Fruit fly (Drosophila melanogaster) whole organism, embryonic: ENCODE data around the gene PolA1.

Source experiments
- Bdp1 ChIP-seq: fragments of 200-800 bp; sonication (Bioruptor generic); optimal IDR thresholded peaks from 3 replicates; lab custom pipeline; 2016; ENCODE audit warnings: missing biosample characterization, missing genetic modification characterization
- Bgb ChIP-seq: fragments of 200-800 bp; sonication (Bioruptor generic); IDR thresholded peaks from 2 replicates; pipeline ENCODE4 v1.3.6; 2022; ENCODE audit warnings: missing biosample characterization, missing genetic modification characterization; ENCODE audit not compliant: partially characterized antibody
- CG11695 ChIP-seq: fragments of 200-800 bp; sonication (Bioruptor generic); IDR thresholded peaks from 3 replicates; pipeline ENCODE4 v1.3.6; 2022; ENCODE audit warnings: missing biosample characterization, missing genetic modification characterization
- CG13123 ChIP-seq: fragments of 200-800 bp; sonication (Bioruptor generic); optimal IDR thresholded peaks from 2 replicates; lab custom pipeline; 2016; ENCODE audit warnings: missing biosample characterization, missing genetic modification characterization
- CG13424 ChIP-seq: fragments of 200-800 bp; sonication (Bioruptor generic); optimal IDR thresholded peaks from 2 replicates; lab custom pipeline; 2019; ENCODE audit warnings: missing biosample characterization, mild to moderate bottlenecking, missing genetic modification characterization, moderate library complexity
- CG13775 ChIP-seq: fragments of 200-800 bp; sonication (Bioruptor generic); optimal IDR thresholded peaks from 3 replicates; lab custom pipeline; 2017; ENCODE audit warnings: missing biosample characterization, mild to moderate bottlenecking, missing genetic modification characterization
- CG14710 ChIP-seq: fragments of 200-800 bp; sonication (Bioruptor generic); optimal IDR thresholded peaks from 3 replicates; lab custom pipeline; 2019; ENCODE audit warnings: missing biosample characterization, mild to moderate bottlenecking, missing genetic modification characterization, moderate library complexity
- CG17385 ChIP-seq: fragments of 200-800 bp; sonication (Bioruptor generic); optimal IDR thresholded peaks from 3 replicates; lab custom pipeline; 2018; ENCODE audit warnings: missing biosample characterization, mild to moderate bottlenecking, missing genetic modification characterization
- CG17568 ChIP-seq: fragments of 200-800 bp; sonication (Bioruptor generic); optimal IDR thresholded peaks from 2 replicates; lab custom pipeline; 2018; ENCODE audit warnings: missing biosample characterization, mild to moderate bottlenecking, missing genetic modification characterization, moderate library complexity
- CG17802 ChIP-seq: fragments of 200-800 bp; sonication (Bioruptor generic); optimal IDR thresholded peaks from 2 replicates; lab custom pipeline; 2018; ENCODE audit warnings: missing biosample characterization, mild to moderate bottlenecking, missing genetic modification characterization, moderate library complexity
- CG2120 ChIP-seq: fragments of 200-800 bp; sonication (Bioruptor generic); optimal IDR thresholded peaks from 3 replicates; lab custom pipeline; 2016; ENCODE audit warnings: missing biosample characterization, missing genetic modification characterization
- CG31441 ChIP-seq: fragments of 200-800 bp; sonication (Bioruptor generic); IDR thresholded peaks from 2 replicates; pipeline ENCODE4 v1.3.6; 2022; ENCODE audit warnings: missing biosample characterization, missing genetic modification characterization
- CG3163 ChIP-seq: fragments of 200-800 bp; sonication (Bioruptor generic); optimal IDR thresholded peaks from 3 replicates; lab custom pipeline; 2016; ENCODE audit warnings: missing biosample characterization, missing genetic modification characterization
- CG32532 ChIP-seq: fragments of 200-800 bp; sonication (Bioruptor generic); IDR thresholded peaks from 2 replicates; pipeline ENCODE4 v1.3.6; 2022; ENCODE audit warnings: missing biosample characterization, missing genetic modification characterization
- CG4617 ChIP-seq: fragments of 200-800 bp; sonication (Bioruptor generic); optimal IDR thresholded peaks from 3 replicates; lab custom pipeline; 2016; ENCODE audit warnings: missing biosample characterization, missing genetic modification characterization, borderline replicate concordance
- CG6175 ChIP-seq: fragments of 200-800 bp; sonication (Bioruptor generic); IDR thresholded peaks from 3 replicates; pipeline ENCODE4 v1.3.6; 2022; ENCODE audit warnings: missing biosample characterization, missing genetic modification characterization
- CG7357 ChIP-seq: fragments of 200-800 bp; sonication (Bioruptor generic); IDR thresholded peaks from 3 replicates; pipeline ENCODE4 v1.3.6; 2022; ENCODE audit warnings: missing biosample characterization, missing genetic modification characterization
- CG7372 ChIP-seq: fragments of 200-800 bp; sonication (Bioruptor generic); IDR thresholded peaks from 2 replicates; pipeline ENCODE4 v1.3.6; 2022; ENCODE audit warnings: missing biosample characterization, missing genetic modification characterization
- CG9609 ChIP-seq: fragments of 200-800 bp; sonication (Bioruptor generic); optimal IDR thresholded peaks from 3 replicates; lab custom pipeline; 2016; ENCODE audit warnings: missing biosample characterization, missing genetic modification characterization
- Chrac-16 ChIP-seq: fragments of 200-800 bp; sonication (Bioruptor generic); optimal IDR thresholded peaks from 3 replicates; lab custom pipeline; 2016; ENCODE audit warnings: missing biosample characterization, missing genetic modification characterization
- CrebB ChIP-seq: fragments of 200-800 bp; sonication (Bioruptor generic); optimal IDR thresholded peaks from 3 replicates; lab custom pipeline; 2018; ENCODE audit warnings: missing biosample characterization, mild to moderate bottlenecking, missing genetic modification characterization
- Dll ChIP-seq: fragments of 200-800 bp; sonication (Bioruptor generic); IDR thresholded peaks from 4 replicates; pipeline ENCODE4 v1.3.6; 2022; ENCODE audit warnings: missing biosample characterization, missing genetic modification characterization; ENCODE audit not compliant: partially characterized antibody
- HLHmδ ChIP-seq: fragments of 200-800 bp; sonication (Bioruptor generic); optimal IDR thresholded peaks from 2 replicates; lab custom pipeline; 2018; ENCODE audit warnings: missing biosample characterization, mild to moderate bottlenecking, missing genetic modification characterization, moderate library complexity
- NC2α ChIP-seq: fragments of 200-800 bp; sonication (Bioruptor generic); optimal IDR thresholded peaks from 2 replicates; lab custom pipeline; 2016; ENCODE audit warnings: missing biosample characterization, missing genetic modification characterization
- NC2β ChIP-seq: fragments of 200-800 bp; sonication (Bioruptor generic); optimal IDR thresholded peaks from 2 replicates; lab custom pipeline; 2016; ENCODE audit warnings: missing biosample characterization, missing genetic modification characterization
- Nf-YC ChIP-seq: fragments of 200-800 bp; optimal IDR thresholded peaks from 3 replicates; lab custom pipeline; 2019; ENCODE audit warnings: missing biosample characterization, mild to moderate bottlenecking, missing genetic modification characterization, moderate library complexity
- Ravus ChIP-seq: fragments of 200-800 bp; sonication (Bioruptor generic); IDR thresholded peaks from 2 replicates; pipeline ENCODE4 v1.3.6; 2022; ENCODE audit warnings: missing biosample characterization, missing genetic modification characterization
- Sin3A ChIP-seq: fragments of >200 bp; optimal IDR thresholded peaks from 2 replicates; lab custom pipeline; 2018
- Sox100B ChIP-seq: fragments of 200-800 bp; sonication (Bioruptor generic); optimal IDR thresholded peaks from 3 replicates; lab custom pipeline; 2018; ENCODE audit warnings: missing biosample characterization, mild to moderate bottlenecking, missing genetic modification characterization
- Tbp ChIP-seq: fragments of >200 bp; optimal IDR thresholded peaks from 2 replicates; lab custom pipeline; 2018; ENCODE audit warnings: missing biosample characterization, missing genetic modification characterization
- cas ChIP-seq: fragments of 200-800 bp; sonication (Bioruptor generic); IDR thresholded peaks from 2 replicates; pipeline ENCODE4 v1.3.6; 2022; ENCODE audit warnings: missing biosample characterization, missing genetic modification characterization
- dati ChIP-seq: fragments of 200-800 bp; sonication (Bioruptor generic); IDR thresholded peaks from 2 replicates; pipeline ENCODE4 v1.3.6; 2022; ENCODE audit warnings: missing biosample characterization, missing genetic modification characterization
- dysf ChIP-seq: fragments of 200-800 bp; sonication (Bioruptor generic); IDR thresholded peaks from 3 replicates; pipeline ENCODE4 v1.3.6; 2022; ENCODE audit warnings: missing biosample characterization, missing genetic modification characterization
- emc ChIP-seq: fragments of 200-800 bp; sonication (Bioruptor generic); optimal IDR thresholded peaks from 2 replicates; lab custom pipeline; 2016; ENCODE audit warnings: missing biosample characterization, missing genetic modification characterization
- fd102C ChIP-seq: fragments of 200-800 bp; sonication (Bioruptor generic); optimal IDR thresholded peaks from 2 replicates; lab custom pipeline; 2018; ENCODE audit warnings: missing biosample characterization, mild to moderate bottlenecking, missing genetic modification characterization, moderate library complexity
- hbn ChIP-seq: fragments of 200-800 bp; sonication (Bioruptor generic); IDR thresholded peaks from 2 replicates; pipeline ENCODE4 v1.3.6; 2022; ENCODE audit warnings: missing biosample characterization, missing genetic modification characterization; ENCODE audit not compliant: partially characterized antibody
- hth ChIP-seq: fragments of >200 bp; optimal IDR thresholded peaks from 2 replicates; lab custom pipeline; 2017; ENCODE audit warnings: inconsistent platforms
- jigr1 ChIP-seq: fragments of 200-800 bp; sonication (Bioruptor generic); IDR thresholded peaks from 3 replicates; pipeline ENCODE4 v1.3.6; 2022; ENCODE audit warnings: missing biosample characterization, missing genetic modification characterization
- lilli ChIP-seq: fragments of 200-800 bp; sonication (Bioruptor generic); optimal IDR thresholded peaks from 3 replicates; lab custom pipeline; 2016; ENCODE audit warnings: missing biosample characterization, missing genetic modification characterization
- oc ChIP-seq: fragments of 200-800 bp; sonication (Bioruptor generic); optimal IDR thresholded peaks from 2 replicates; lab custom pipeline; 2018; ENCODE audit warnings: missing biosample characterization, mild to moderate bottlenecking, missing genetic modification characterization, moderate library complexity
- onecut ChIP-seq: fragments of 200-800 bp; sonication (Bioruptor generic); IDR thresholded peaks from 2 replicates; pipeline ENCODE4 v1.3.6; 2022; ENCODE audit warnings: missing biosample characterization, missing genetic modification characterization
- pb ChIP-seq: fragments of 200-800 bp; sonication (Bioruptor generic); optimal IDR thresholded peaks from 3 replicates; lab custom pipeline; 2016; ENCODE audit warnings: missing biosample characterization, missing genetic modification characterization
- psq ChIP-seq: fragments of 200-800 bp; sonication (Bioruptor generic); optimal IDR thresholded peaks from 2 replicates; lab custom pipeline; 2017; ENCODE audit warnings: missing biosample characterization, missing genetic modification characterization
- run ChIP-seq: fragments of 200-800 bp; sonication (Bioruptor generic); optimal IDR thresholded peaks from 3 replicates; lab custom pipeline; 2018; ENCODE audit warnings: missing biosample characterization, mild to moderate bottlenecking, missing genetic modification characterization
- salm ChIP-seq: fragments of 200-800 bp; sonication (Bioruptor generic); optimal IDR thresholded peaks from 2 replicates; lab custom pipeline; 2018; ENCODE audit warnings: missing biosample characterization, mild to moderate bottlenecking, missing genetic modification characterization
- sd ChIP-seq: fragments of 200-800 bp; sonication (Bioruptor generic); optimal IDR thresholded peaks from 3 replicates; lab custom pipeline; 2018; ENCODE audit warnings: missing biosample characterization, mild to moderate bottlenecking, missing genetic modification characterization, moderate library complexity
- sens ChIP-seq: fragments of 200-800 bp; sonication (Bioruptor generic); peaks from one replicate; lab custom pipeline; 2016; ENCODE audit warnings: missing biosample characterization, missing genetic modification characterization
- seq ChIP-seq: fragments of 200-800 bp; sonication (Bioruptor generic); IDR thresholded peaks from 2 replicates; pipeline ENCODE4 v1.3.6; 2022; ENCODE audit warnings: missing biosample characterization, missing genetic modification characterization
- sim ChIP-seq: fragments of 200-800 bp; sonication (Bioruptor generic); IDR thresholded peaks from 2 replicates; pipeline ENCODE4 v1.3.6; 2022; ENCODE audit warnings: missing biosample characterization, missing genetic modification characterization
- sr ChIP-seq: fragments of 200-800 bp; sonication (Bioruptor generic); IDR thresholded peaks from 3 replicates; pipeline ENCODE4 v1.3.6; 2022; ENCODE audit warnings: missing biosample characterization, missing genetic modification characterization
- ttk ChIP-seq: fragments of 200-800 bp; sonication (Bioruptor generic); IDR thresholded peaks from 2 replicates; pipeline ENCODE4 v2.1.2; 2022; ENCODE audit warnings: missing biosample characterization, missing genetic modification characterization
- unc-4 ChIP-seq: fragments of 200-800 bp; sonication (Bioruptor generic); IDR thresholded peaks from 2 replicates; pipeline ENCODE4 v1.3.6; 2022; ENCODE audit warnings: missing biosample characterization, missing genetic modification characterization; ENCODE audit not compliant: partially characterized antibody
- zfh1 ChIP-seq: fragments of 200-800 bp; sonication (Bioruptor generic); IDR thresholded peaks from 3 replicates; pipeline ENCODE4 v1.3.6; 2022; ENCODE audit warnings: missing biosample characterization, missing genetic modification characterization

Gene PolA1

dm6 chr3R:21619117-21619650 is 52.4 kb downstream of the PolA1 start, which contains the start of gene InR (continued):
- TF ChIP-seq run (tag; lab: Kevin White, UChicago) = no peak
- peak; percentile 84 for TF ChIP-seq sd (tag; lab: Kevin White, UChicago)
- TF ChIP-seq hth (lab: Kevin White, UChicago) = no peak
- no peak for TF ChIP-seq Dll
- TF ChIP-seq CG3163 (GFP tag; lab: Kevin White, UChicago) = peak; percentile 72
- no peak for TF ChIP-seq hbn (GFP tag; lab: Robert Waterston, UW)
- peak; percentile 86 for TF ChIP-seq Chrac-16 (GFP tag; lab: Kevin White, UChicago)
- no peak for TF ChIP-seq jigr1 (GFP tag; lab: Robert Waterston, UW)
- TF ChIP-seq Nf-YC (tag; lab: Kevin White, UChicago) = peak; percentile 39
- peak; percentile 56 for TF ChIP-seq CG17385 (GFP tag; lab: Kevin White, UChicago)
- TF ChIP-seq CG32532 (GFP tag; lab: Robert Waterston, UW) = no peak
- TF ChIP-seq Sin3A = no peak
- peak; percentile 32 for TF ChIP-seq CG13123
- TF ChIP-seq CrebB (tag; lab: Kevin White, UChicago) = peak; percentile 74
- TF ChIP-seq oc (tag; lab: Kevin White, UChicago) = peak; percentile 66
- TF ChIP-seq CG7372 (GFP tag; lab: Robert Waterston, UW) = no peak
- no peak for TF ChIP-seq CG11695
- no peak for TF ChIP-seq seq (GFP tag; lab: Robert Waterston, UW)
- TF ChIP-seq cas (GFP tag; lab: Robert Waterston, UW) = no peak
- peak; percentile 8 for TF ChIP-seq CG13424 (tag; lab: Kevin White, UChicago)
- TF ChIP-seq sim = no peak
- TF ChIP-seq pb (GFP tag; lab: Kevin White, UChicago) = peak; percentile 61
- TF ChIP-seq salm (tag; lab: Kevin White, UChicago) = no peak
- peak; percentile 67 for TF ChIP-seq Bdp1
- no peak for TF ChIP-seq dati
- peak; percentile 19 for TF ChIP-seq CG17802 (tag; lab: Kevin White, UChicago)
- TF ChIP-seq CG17568 (GFP tag; lab: Kevin White, UChicago) = no peak
- TF ChIP-seq sr (GFP tag; lab: Robert Waterston, UW) = no peak
- TF ChIP-seq Bgb (GFP tag; lab: Robert Waterston, UW) = no peak
- TF ChIP-seq CG13775 (GFP tag; lab: Kevin White, UChicago) = peak; percentile 19
- TF ChIP-seq CG9609 (GFP tag; lab: Kevin White, UChicago) = peak; percentile 58
- no peak for TF ChIP-seq unc-4 (GFP tag; lab: Robert Waterston, UW)
- TF ChIP-seq Sox100B (GFP tag; lab: Kevin White, UChicago) = no peak
- TF ChIP-seq zfh1 = no peak
- TF ChIP-seq CG2120 (GFP tag; lab: Kevin White, UChicago) = peak; percentile 90
- TF ChIP-seq sens (GFP tag; lab: Kevin White, UChicago) = peak; percentile 65
- peak; percentile 50 for TF ChIP-seq onecut
- peak; percentile 87 for TF ChIP-seq lilli
- TF ChIP-seq CG31441 (GFP tag; lab: Robert Waterston, UW) = no peak
- no peak for TF ChIP-seq CG6175 (GFP tag; lab: Robert Waterston, UW)
- no peak for TF ChIP-seq fd102C (GFP tag; lab: Kevin White, UChicago)
- TF ChIP-seq HLHmδ = peak; percentile 89
- peak; percentile 55 for TF ChIP-seq NC2β (GFP tag; lab: Kevin White, UChicago)
- TF ChIP-seq Tbp (GFP tag; lab: Kevin White, UChicago) = no peak
- peak; percentile 29 for TF ChIP-seq CG14710 (tag; lab: Kevin White, UChicago)
- TF ChIP-seq CG7357 = peak; percentile 34; the same call in 1 of the 3 replicates
- TF ChIP-seq CG4617 (GFP tag; lab: Kevin White, UChicago) = no peak
- TF ChIP-seq NC2α (GFP tag; lab: Kevin White, UChicago) = peak; percentile 60
- TF ChIP-seq ttk = no peak
- no peak for TF ChIP-seq dysf (GFP tag; lab: Robert Waterston, UW)
- TF ChIP-seq emc (GFP tag; lab: Kevin White, UChicago) = peak; percentile 26
- TF ChIP-seq Ravus = no peak
- peak; percentile 56 for TF ChIP-seq psq (GFP tag; lab: Kevin White, UChicago)
